Worm (Caenorhabditis elegans): ENCODE measurements around the gene fbxb-17.

DNA sequence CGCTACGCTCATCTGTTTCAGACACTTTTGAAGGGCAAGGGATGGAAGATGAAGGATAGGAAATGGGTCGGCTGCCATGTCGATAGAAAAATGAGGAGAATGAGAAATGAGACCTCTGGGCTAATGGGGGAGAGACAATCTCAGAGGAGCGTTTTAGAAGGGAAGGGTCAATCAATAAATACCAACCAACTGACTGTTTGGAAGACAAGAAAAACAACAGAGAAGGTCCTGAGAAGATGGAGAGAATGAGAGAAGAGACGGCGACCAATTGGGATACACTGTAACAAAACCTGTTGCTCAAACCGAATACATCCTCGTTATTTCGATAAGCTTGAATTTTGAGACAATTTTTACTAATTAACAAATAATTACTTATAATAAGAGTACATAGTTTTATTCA, 22.8 kb upstream of the fbxb-17 start, which contains the start of gene fbxb-15:
- TF ChIP-seq med-1 (GFP tag; optimal IDR thresholded peaks at IDR 0.05; ENCODE audit: insufficient read depth) (no peak), flt-1 (GFP tag; IDR thresholded peaks at IDR 0.05) (no peak), cog-1 (tag; optimal IDR thresholded peaks at IDR 0.05) (no peak), T22C8.4 (GFP tag; IDR thresholded peaks at IDR 0.05) (no peak), tab-1 (GFP tag; IDR thresholded peaks at IDR 0.05) (no peak), ref-1 (GFP tag; conservative IDR thresholded peaks at IDR 0.05) (no peak), ztf-29 (GFP tag; IDR thresholded peaks at IDR 0.05) (no peak), klf-2 (GFP tag; conservative IDR thresholded peaks at IDR 0.05) (no peak), ztf-23 (GFP tag; IDR thresholded peaks at IDR 0.05) (no peak)
